Fruit fly (Drosophila melanogaster): Measurements from ENCODE around the gene sty.

Gene sty

dm6 chr3L:3432656-3433344 lies 8.1 kb upstream of the sty start (continued):
- TF ChIP-seq CG7987 (GFP tag; optimal IDR thresholded peaks at IDR 0.05) (peak; percentile 59), CG17186 (GFP tag; optimal IDR thresholded peaks at IDR 0.05) (no peak), croc (GFP tag; conservative IDR thresholded peaks at IDR 0.05) (peak; percentile 58), Fer1 (GFP tag; optimal IDR thresholded peaks at IDR 0.05) (peak; percentile 91), Hr51 (GFP tag; optimal IDR thresholded peaks at IDR 0.05) (peak in 1 of 2 experiments; percentile 90), Opbp (GFP tag; IDR thresholded peaks at IDR 0.05; ENCODE audit: partially characterized antibody) (no peak), CG8359 (GFP tag; optimal IDR thresholded peaks at IDR 0.05; ENCODE audit: borderline replicate concordance) (peak; percentile 43), E2f1 (GFP tag; IDR thresholded peaks at IDR 0.05) (peak; percentile 78), Dfd (GFP tag; optimal IDR thresholded peaks at IDR 0.05) (no peak), CG6854 (GFP tag; optimal IDR thresholded peaks at IDR 0.05) (peak; percentile 72), Mes4 (GFP tag; optimal IDR thresholded peaks at IDR 0.05) (peak; percentile 29), trh (GFP tag; optimal IDR thresholded peaks at IDR 0.05) (peak; percentile 57), CG2678 (tag; optimal IDR thresholded peaks at IDR 0.05) (peak; percentile 92), gem (tag; optimal IDR thresholded peaks at IDR 0.05) (peak; percentile 92), CG43689 (GFP tag; IDR thresholded peaks at IDR 0.05) (peak; percentile 60), CG12769 (tag; optimal IDR thresholded peaks at IDR 0.05) (peak; percentile 88), Meics (GFP tag; optimal IDR thresholded peaks at IDR 0.05) (peak; percentile 84), sens-2 (GFP tag; IDR thresholded peaks at IDR 0.05) (peak; percentile 71), CG15514 (GFP tag; optimal IDR thresholded peaks at IDR 0.05) (peak; percentile 72), CG15696 (tag; optimal IDR thresholded peaks at IDR 0.05) (peak; percentile 39), eyg (GFP tag; optimal IDR thresholded peaks at IDR 0.05) (no peak), hb (GFP tag; IDR thresholded peaks at IDR 0.05; ENCODE audit: partially characterized antibody) (no peak), CrebB (tag; optimal IDR thresholded peaks at IDR 0.05) (peak; percentile 71), zen (tag; optimal IDR thresholded peaks at IDR 0.05) (peak; percentile 55), CG11504 (tag; optimal IDR thresholded peaks at IDR 0.05) (peak; percentile 92), Pdp1 (GFP tag; optimal IDR thresholded peaks at IDR 0.05) (peak; percentile 10 to 68), CG9437 (GFP tag; optimal IDR thresholded peaks at IDR 0.05) (peak; percentile 66), Tbp (GFP tag; optimal IDR thresholded peaks at IDR 0.05) (no peak), CG13424 (tag; optimal IDR thresholded peaks at IDR 0.05) (peak; percentile 89), cato (GFP tag; optimal IDR thresholded peaks at IDR 0.05; ENCODE audit: borderline replicate concordance) (peak; percentile 50), gcm (GFP tag; optimal IDR thresholded peaks at IDR 0.05) (peak; percentile 65), CG3847 (GFP tag; IDR thresholded peaks at IDR 0.05) (peak; percentile 86), dmrt99B (tag; optimal IDR thresholded peaks at IDR 0.05) (peak; percentile 91), H15 (GFP tag; IDR thresholded peaks at IDR 0.05) (peak; percentile 80), trem (tag; optimal IDR thresholded peaks at IDR 0.05) (peak; percentile 38), Abd-B (GFP tag; optimal IDR thresholded peaks at IDR 0.05) (peak; percentile 73), CG3407 (GFP tag; optimal IDR thresholded peaks at IDR 0.05) (peak; percentile 63), BtbVII (GFP tag; optimal IDR thresholded peaks at IDR 0.05) (peak; percentile 85), CG8924 (tag; optimal IDR thresholded peaks at IDR 0.05) (peak; percentile 89), insv (GFP tag; optimal IDR thresholded peaks at IDR 0.05) (no peak), CG17385 (GFP tag; optimal IDR thresholded peaks at IDR 0.05) (peak; percentile 86), CG10274 (GFP tag; optimal IDR thresholded peaks at IDR 0.05) (peak; percentile 60), CG9797 (GFP tag; optimal IDR thresholded peaks at IDR 0.05) (no peak), Taf1 (GFP tag; IDR thresholded peaks at IDR 0.05) (peak; percentile 49; the same call in 1 of the 2 replicates), CG31365 (tag; optimal IDR thresholded peaks at IDR 0.05) (peak; percentile 36), bab2 (GFP tag; optimal IDR thresholded peaks at IDR 0.05) (peak; percentile 71), CkIIα-i1 (GFP tag; IDR thresholded peaks at IDR 0.05) (0 out of 2 replicates have a peak, but pooled peaks have one; percentile 43), yki (optimal IDR thresholded peaks at IDR 0.05) (no peak)
